Worm (Caenorhabditis elegans) whole organism, midembryonic: Measurements from ENCODE around the gene nmy-3.

ENCODE experiments used
- T22C8.4 ChIP-seq: fragments of 200-800 bp; sonication (Bioruptor generic); IDR thresholded peaks from 2 replicates; pipeline ENCODE4 v1.3.6; 2022; ENCODE audit warnings: missing genetic modification characterization, missing compliant biosample characterization
- cog-1 ChIP-seq: sonication (generic microtip); optimal IDR thresholded peaks from 2 replicates; lab custom pipeline; 2016; ENCODE audit warnings: missing genetic modification characterization, missing compliant biosample characterization
- flt-1 ChIP-seq: fragments of 200-800 bp; sonication (Bioruptor generic); IDR thresholded peaks from 2 replicates; pipeline ENCODE4 v1.3.6; 2022; ENCODE audit warnings: missing genetic modification characterization, missing compliant biosample characterization
- med-1 ChIP-seq: sonication (generic microtip); optimal IDR thresholded peaks from 2 replicates; lab custom pipeline; 2017; ENCODE audit warnings: missing genetic modification characterization, mild to moderate bottlenecking, missing compliant biosample characterization, antibody characterized with exemption, missing genetic modification reagents; ENCODE audit not compliant: insufficient read depth
- ref-1 ChIP-seq: fragments of 200-800 bp; sonication (Bioruptor generic); conservative IDR thresholded peaks from 2 replicates; pipeline ENCODE4 v1.3.6; 2022; ENCODE audit warnings: missing genetic modification reagents, missing genetic modification characterization, missing compliant biosample characterization
- tab-1 ChIP-seq: fragments of 200-800 bp; sonication (Bioruptor generic); IDR thresholded peaks from 2 replicates; pipeline ENCODE4 v1.3.6; 2022; ENCODE audit warnings: missing genetic modification characterization, missing compliant biosample characterization
- ztf-23 ChIP-seq: fragments of 200-800 bp; sonication (Bioruptor generic); IDR thresholded peaks from 2 replicates; pipeline ENCODE4 v1.3.6; 2022; ENCODE audit warnings: missing genetic modification reagents, missing genetic modification characterization, missing compliant biosample characterization
- ztf-29 ChIP-seq: fragments of 200-800 bp; sonication (Bioruptor generic); IDR thresholded peaks from 2 replicates; pipeline ENCODE4 v1.3.6; 2022; ENCODE audit warnings: missing genetic modification reagents, missing genetic modification characterization, missing compliant biosample characterization

ce11 chrIV:9308975-9309374, 34.7 kb downstream of the nmy-3 start, which contains the start of gene F49C12.6:
- TF ChIP-seq tab-1 (GFP tag; lab: Robert Waterston, UW) (no peak), T22C8.4 (no peak), med-1 (GFP tag; lab: Kevin White, UChicago) (no peak), flt-1 (GFP tag; lab: Robert Waterston, UW) (no peak), ztf-29 (GFP tag; lab: Robert Waterston, UW) (no peak), ztf-23 (GFP tag; lab: Robert Waterston, UW) (no peak), cog-1 (tag; lab: Kevin White, UChicago) (no peak), ref-1 (GFP tag; lab: Robert Waterston, UW) (no peak)
